Fruit fly (Drosophila melanogaster): ENCODE data around the gene grn.

The grn gene

DNA sequence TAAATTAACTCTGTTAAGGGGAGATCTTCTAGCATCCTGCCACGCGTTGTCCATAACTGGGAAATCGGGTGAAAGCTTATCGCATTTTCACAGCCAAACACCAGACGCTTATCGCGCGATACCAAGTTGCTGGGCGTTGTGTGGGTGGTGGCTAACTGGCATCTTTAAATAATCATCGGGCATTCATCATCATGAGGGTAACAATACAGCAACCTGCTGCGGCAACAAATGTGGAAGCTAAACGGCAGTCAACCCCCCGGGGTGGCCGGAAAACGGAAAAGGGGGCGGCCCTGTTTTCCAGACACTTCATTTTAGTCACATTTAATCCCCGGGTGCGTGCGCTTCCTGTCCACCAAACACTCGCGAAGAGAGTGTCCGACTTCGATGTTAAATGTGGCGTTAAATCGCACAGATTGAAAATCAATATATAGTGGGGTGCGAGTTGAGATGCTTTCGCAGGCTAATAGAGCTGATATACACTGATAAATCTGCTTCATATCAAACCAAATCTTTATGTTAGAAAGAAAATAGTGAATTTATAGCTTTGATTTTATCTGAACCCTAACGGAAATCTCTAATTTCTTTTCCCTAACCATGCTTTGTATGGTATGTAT is 28.6 kb downstream of the grn start (continued):
- TF ChIP-seq Hr78 (GFP tag; optimal IDR thresholded peaks at IDR 0.05) = no peak
- TF ChIP-seq CG8944 (GFP tag; optimal IDR thresholded peaks at IDR 0.05) = no peak
- TF ChIP-seq hbn (GFP tag; IDR thresholded peaks at IDR 0.05; ENCODE audit: partially characterized antibody) = no peak
- no peak for TF ChIP-seq dan (GFP tag; IDR thresholded peaks at IDR 0.05)

DNA sequence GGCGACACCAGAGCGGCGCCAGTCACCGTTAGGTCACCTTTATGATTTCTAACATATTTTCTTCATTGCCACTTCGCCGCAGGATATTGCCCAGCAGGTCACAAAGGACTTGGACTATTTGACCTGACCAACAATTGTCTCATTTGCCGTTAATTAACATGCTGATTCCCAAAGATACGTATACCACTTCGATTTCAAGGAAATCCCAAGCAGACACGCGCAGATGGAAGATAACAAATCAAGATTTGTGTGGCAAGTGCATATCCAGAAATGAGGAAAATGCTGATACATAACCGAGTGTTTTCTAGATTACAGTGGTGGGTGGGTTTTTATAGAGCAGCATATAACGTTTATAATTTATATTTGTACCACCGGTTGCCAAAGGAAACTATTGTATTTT is 30.1 kb downstream of the grn start:
- TF ChIP-seq CG6854 (GFP tag; optimal IDR thresholded peaks at IDR 0.05) (no peak), wek (GFP tag; optimal IDR thresholded peaks at IDR 0.05) (no peak), CG15479 (GFP tag; optimal IDR thresholded peaks at IDR 0.05) (peak; percentile 58), grn (GFP tag; optimal IDR thresholded peaks at IDR 0.05) (peak; percentile 95), tx (GFP tag; optimal IDR thresholded peaks at IDR 0.05) (no peak), zen (tag; optimal IDR thresholded peaks at IDR 0.05) (peak; percentile 81), eve (GFP tag; optimal IDR thresholded peaks at IDR 0.05) (peak in 1 of 2 experiments; percentile 45)

DNA sequence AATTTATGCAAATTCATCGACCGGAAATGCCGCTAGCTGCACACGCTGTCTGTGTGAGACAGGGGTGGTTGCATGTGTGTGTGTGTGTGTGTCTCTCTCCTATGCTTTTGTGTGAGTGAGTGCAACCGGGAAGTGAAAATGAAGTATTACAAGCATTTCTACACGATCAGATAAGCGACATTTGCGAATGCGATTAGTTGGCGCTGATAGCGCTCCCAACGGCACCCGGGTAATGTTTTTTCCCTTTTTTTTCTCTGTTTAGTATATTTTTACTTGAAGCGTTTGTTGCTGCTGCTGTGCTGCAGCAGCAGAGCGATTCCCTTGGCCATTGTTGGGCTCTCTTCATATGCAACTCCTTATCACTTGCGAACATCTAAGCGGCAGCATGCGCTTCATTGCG is 31.2 kb downstream of the grn start:
- TF ChIP-seq luna (GFP tag; optimal IDR thresholded peaks at IDR 0.05) (no peak), grn (GFP tag; optimal IDR thresholded peaks at IDR 0.05) (peak; percentile 95), CG15479 (GFP tag; optimal IDR thresholded peaks at IDR 0.05) (peak; percentile 89), Sin3A (optimal IDR thresholded peaks at IDR 0.05) (no peak), Neu2 (GFP tag; optimal IDR thresholded peaks at IDR 0.05; ENCODE audit: borderline replicate concordance) (peak; percentile 68), CG15696 (tag; optimal IDR thresholded peaks at IDR 0.05) (no peak), onecut (GFP tag; IDR thresholded peaks at IDR 0.05) (peak; percentile 15; the same call in 1 of the 2 replicates), cg (GFP tag; optimal IDR thresholded peaks at IDR 0.05) (peak; percentile 39), CG12104 (GFP tag; optimal IDR thresholded peaks at IDR 0.05) (no peak)

DNA sequence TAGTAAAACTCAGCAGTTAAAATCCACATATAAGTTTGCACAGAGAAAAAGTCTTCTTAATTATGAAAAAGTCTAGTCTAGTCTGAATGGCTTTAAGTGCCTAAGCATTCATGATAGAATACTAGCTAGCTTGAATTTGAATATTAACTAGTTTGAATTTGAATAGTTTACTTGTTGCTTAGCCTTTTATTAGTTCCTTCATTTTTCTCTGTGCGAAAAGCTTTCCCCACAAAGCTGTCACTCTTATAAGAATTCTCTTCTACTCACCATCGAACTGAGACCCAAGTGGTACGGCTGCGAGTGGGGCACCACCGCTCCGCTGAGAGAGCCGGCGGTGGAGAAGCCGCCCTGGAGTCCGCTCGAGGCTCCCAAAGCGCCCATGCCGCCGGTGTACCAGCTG is 32.2 kb downstream of the grn start:
- TF ChIP-seq CG1233 (GFP tag; optimal IDR thresholded peaks at IDR 0.05) = no peak
- TF ChIP-seq CG17802 (tag; optimal IDR thresholded peaks at IDR 0.05) = no peak
- TF ChIP-seq CG3838 (GFP tag; optimal IDR thresholded peaks at IDR 0.05) = no peak
- peak; percentile 75 for TF ChIP-seq Ets65A (GFP tag)
- TF ChIP-seq ci (GFP tag; IDR thresholded peaks at IDR 0.05) = no peak

DNA sequence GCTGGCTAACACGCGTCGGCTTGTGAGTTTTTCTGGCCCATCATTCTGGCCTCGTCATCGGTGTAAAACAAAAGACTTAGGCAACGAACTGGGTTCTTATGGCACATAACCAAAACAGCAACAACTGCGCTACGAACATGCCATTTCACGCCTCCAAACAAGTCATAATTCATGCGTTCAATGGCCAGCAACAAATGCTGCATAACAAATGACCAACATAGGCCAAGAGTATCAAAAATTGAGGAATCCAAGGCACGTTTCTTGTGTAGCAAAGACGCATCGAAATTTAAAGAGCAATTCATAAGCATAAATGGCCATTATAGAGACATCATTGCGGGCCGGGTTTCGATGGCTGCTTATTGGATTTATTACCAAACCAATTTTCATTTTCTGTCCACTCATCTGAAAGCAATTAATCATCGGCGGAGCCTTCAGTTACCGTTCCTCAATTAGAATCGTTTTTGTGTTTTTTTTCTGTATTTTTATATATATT is 34.3 kb downstream of the grn start:
- TF ChIP-seq kni (GFP tag; optimal IDR thresholded peaks at IDR 0.05) (peak; percentile 45), Med (GFP tag) (peak; percentile 19), Ets65A (GFP tag) (peak; percentile 56), org-1 (GFP tag; optimal IDR thresholded peaks at IDR 0.05) (no peak), abd-A (tag; optimal IDR thresholded peaks at IDR 0.05) (peak; percentile 31), vvl (GFP tag; IDR thresholded peaks at IDR 0.05) (peak; percentile 55; the same call in 1 of the 2 replicates), CG2199 (GFP tag; IDR thresholded peaks at IDR 0.05) (peak; percentile 98), tgo (GFP tag; IDR thresholded peaks at IDR 0.05) (0 out of 3 replicates have a peak, but pooled peaks have one; percentile 25), fd96Cb (tag; optimal IDR thresholded peaks at IDR 0.05) (no peak), CG2678 (tag; optimal IDR thresholded peaks at IDR 0.05) (no peak), chinmo (GFP tag; IDR thresholded peaks at IDR 0.05; ENCODE audit: partially characterized antibody) (0 out of 4 replicates have a peak, but pooled peaks have one; percentile 42), klu (GFP tag; IDR thresholded peaks at IDR 0.05) (no peak), ems (GFP tag; optimal IDR thresholded peaks at IDR 0.05) (no peak), pita (GFP tag; optimal IDR thresholded peaks at IDR 0.05) (no peak), stwl (tag; optimal IDR thresholded peaks at IDR 0.05) (no peak), sens (GFP tag) (peak; percentile 4), CG11247 (GFP tag; IDR thresholded peaks at IDR 0.05) (peak; percentile 48; the same call in 1 of the 2 replicates)

All from whole organism, embryonic.